Fruit fly (Drosophila melanogaster) whole organism, wandering third instar larva: Measurements from ENCODE around the gene CG6527.

ENCODE experiments used
- Abd-B ChIP-seq: fragments of >200 bp; optimal IDR thresholded peaks from 2 replicates; lab custom pipeline; 2017; ENCODE audit warnings: missing biosample characterization, missing genetic modification characterization
- CG32264 ChIP-seq: fragments of 200-800 bp; sonication (Bioruptor generic); optimal IDR thresholded peaks from 2 replicates; lab custom pipeline; 2016; ENCODE audit warnings: missing biosample characterization, missing genetic modification characterization
- CrebA ChIP-seq: fragments of 200-800 bp; sonication (Bioruptor generic); optimal IDR thresholded peaks from 2 replicates; lab custom pipeline; 2016; ENCODE audit warnings: missing biosample characterization, mild to moderate bottlenecking, missing genetic modification characterization, borderline replicate concordance
- Dfd ChIP-seq: fragments of >200 bp; optimal IDR thresholded peaks from 2 replicates; lab custom pipeline; 2017; ENCODE audit warnings: missing biosample characterization, missing genetic modification characterization
- Dif ChIP-seq: fragments of 200-275, 200-300 bp; sonication (Bioruptor generic); optimal IDR thresholded peaks from 2 replicates; lab custom pipeline; 2018; ENCODE audit warnings: missing biosample characterization, missing genetic modification characterization; ENCODE audit not compliant: partially characterized antibody
- HLH106 ChIP-seq: fragments of 200-800 bp; optimal IDR thresholded peaks from 3 replicates; lab custom pipeline; 2019; ENCODE audit warnings: missing biosample characterization, mild to moderate bottlenecking, missing genetic modification characterization, moderate library complexity
- Hnf4 ChIP-seq: fragments of 200-800 bp; sonication (Bioruptor generic); optimal IDR thresholded peaks from 2 replicates; lab custom pipeline; 2016; ENCODE audit warnings: missing biosample characterization, mild to moderate bottlenecking, missing genetic modification characterization
- Jra ChIP-seq: sonication (Bioruptor generic); optimal IDR thresholded peaks from 2 replicates; lab custom pipeline; 2016; ENCODE audit warnings: missing biosample characterization, missing genetic modification characterization
- Mio ChIP-seq: sonication (Bioruptor generic); optimal IDR thresholded peaks from 2 replicates; lab custom pipeline; 2016; ENCODE audit warnings: missing biosample characterization, missing genetic modification characterization
- Myc ChIP-seq: fragments of >200 bp; optimal IDR thresholded peaks from 2 replicates; lab custom pipeline; 2017
- N ChIP-seq: fragments of >200 bp; optimal IDR thresholded peaks from 2 replicates; lab custom pipeline; 2018; ENCODE audit warnings: missing biosample characterization, missing external identifiers, missing genetic modification characterization
- OdsH ChIP-seq: fragments of 200-800 bp; sonication (Bioruptor generic); optimal IDR thresholded peaks from 2 replicates; lab custom pipeline; 2016; ENCODE audit warnings: missing biosample characterization, mild to moderate bottlenecking, missing genetic modification characterization
- Rel ChIP-seq, 2 experiments: fragments of 200-800 bp; sonication (Bioruptor generic) in 1 of 2; optimal IDR thresholded peaks; 2 replicates in 1 of 2; 3 replicates in 1 of 2; lab custom pipeline; 2016 to 2019; ENCODE audit warnings: mild to moderate bottlenecking in 2 of 2, missing biosample characterization in 2 of 2, missing genetic modification characterization in 2 of 2, moderate library complexity in 1 of 2
- Sp1 ChIP-seq: fragments of 200-800 bp; sonication (Bioruptor generic); optimal IDR thresholded peaks from 3 replicates; lab custom pipeline; 2019; ENCODE audit warnings: missing biosample characterization, mild to moderate bottlenecking, missing genetic modification characterization, moderate library complexity
- Vsx2 ChIP-seq: fragments of 200-300, 225-300 bp; sonication (Bioruptor generic); optimal IDR thresholded peaks from 2 replicates; lab custom pipeline; 2018; ENCODE audit warnings: missing biosample characterization, missing genetic modification characterization; ENCODE audit not compliant: partially characterized antibody
- br ChIP-seq: fragments of 200-800 bp; sonication (Bioruptor generic); optimal IDR thresholded peaks from 2 replicates; lab custom pipeline; 2016; ENCODE audit warnings: missing biosample characterization, missing genetic modification characterization
- brk ChIP-seq: fragments of 200-800 bp; sonication (Bioruptor generic); optimal IDR thresholded peaks from 2 replicates; lab custom pipeline; 2016; ENCODE audit warnings: missing biosample characterization, mild to moderate bottlenecking, missing genetic modification characterization
- dl ChIP-seq, 2 experiments: fragments of 175-275, 200-275 bp in 1 of 2; fragments of 200-275 bp in 1 of 2; sonication (Bioruptor generic); optimal IDR thresholded peaks; lab custom pipeline; 2018; ENCODE audit warnings: mild to moderate bottlenecking in 2 of 2, missing biosample characterization in 2 of 2, missing genetic modification characterization in 2 of 2, moderate library complexity in 2 of 2; ENCODE audit not compliant: partially characterized antibody in 2 of 2, insufficient read depth in 1 of 2
- dmrt93B ChIP-seq: fragments of 200-800 bp; sonication (Bioruptor generic); optimal IDR thresholded peaks from 2 replicates; lab custom pipeline; 2018; ENCODE audit warnings: missing biosample characterization, mild to moderate bottlenecking, missing genetic modification characterization
- ey ChIP-seq: fragments of 200-800 bp; sonication (Bioruptor generic); optimal IDR thresholded peaks from 2 replicates; lab custom pipeline; 2016; ENCODE audit warnings: missing biosample characterization, missing genetic modification characterization
- foxo ChIP-seq, 2 experiments: fragments of 200-800 bp; sonication (Bioruptor generic); optimal IDR thresholded peaks; 2 replicates in 1 of 2; 3 replicates in 1 of 2; lab custom pipeline; 2016 to 2017; ENCODE audit warnings: missing biosample characterization in 2 of 2, missing genetic modification characterization in 2 of 2
- fru ChIP-seq: fragments of 200-800 bp; sonication (Bioruptor generic); optimal IDR thresholded peaks from 3 replicates; lab custom pipeline; 2016; ENCODE audit warnings: missing biosample characterization, mild to moderate bottlenecking, missing genetic modification characterization
- h ChIP-seq: fragments of 200-800 bp; sonication (Bioruptor generic); optimal IDR thresholded peaks from 3 replicates; lab custom pipeline; 2016; ENCODE audit warnings: missing biosample characterization, mild to moderate bottlenecking, missing genetic modification characterization
- jim ChIP-seq: fragments of 175-275, 200-325 bp; sonication (Bioruptor generic); optimal IDR thresholded peaks from 2 replicates; lab custom pipeline; 2016; ENCODE audit warnings: missing biosample characterization, mild to moderate bottlenecking, missing genetic modification characterization
- lola ChIP-seq: fragments of >200 bp; optimal IDR thresholded peaks from 2 replicates; lab custom pipeline; 2017; ENCODE audit warnings: missing biosample characterization, missing genetic modification characterization
- pan ChIP-seq: fragments of >200 bp; optimal IDR thresholded peaks from 2 replicates; lab custom pipeline; 2017
- psq ChIP-seq: fragments of 200-800 bp; sonication (Bioruptor generic); optimal IDR thresholded peaks from 3 replicates; lab custom pipeline; 2017; ENCODE audit warnings: missing biosample characterization, mild to moderate bottlenecking, missing genetic modification characterization, moderate library complexity
- rgr ChIP-seq: fragments of 200-800 bp; sonication (Bioruptor generic); optimal IDR thresholded peaks from 3 replicates; lab custom pipeline; 2016; ENCODE audit warnings: missing biosample characterization, mild to moderate bottlenecking, missing genetic modification characterization
- sage ChIP-seq: fragments of 200-800 bp; sonication (Bioruptor generic); optimal IDR thresholded peaks from 2 replicates; lab custom pipeline; 2016; ENCODE audit warnings: missing biosample characterization, mild to moderate bottlenecking, missing genetic modification characterization
- sv ChIP-seq: fragments of 200-800 bp; sonication (Bioruptor generic); optimal IDR thresholded peaks from 3 replicates; lab custom pipeline; 2016; ENCODE audit warnings: missing biosample characterization, missing genetic modification characterization
- tai ChIP-seq: sonication (Bioruptor generic); optimal IDR thresholded peaks from 2 replicates; lab custom pipeline; 2016; ENCODE audit warnings: missing biosample characterization, missing genetic modification characterization
- usp ChIP-seq: fragments of >200 bp; optimal IDR thresholded peaks from 2 replicates; lab custom pipeline; 2017; ENCODE audit warnings: missing biosample characterization, missing genetic modification characterization
- woc ChIP-seq: sonication (Bioruptor generic); optimal IDR thresholded peaks from 2 replicates; lab custom pipeline; 2016; ENCODE audit warnings: missing biosample characterization, mild to moderate bottlenecking, missing genetic modification characterization

CG6527 gene

DNA sequence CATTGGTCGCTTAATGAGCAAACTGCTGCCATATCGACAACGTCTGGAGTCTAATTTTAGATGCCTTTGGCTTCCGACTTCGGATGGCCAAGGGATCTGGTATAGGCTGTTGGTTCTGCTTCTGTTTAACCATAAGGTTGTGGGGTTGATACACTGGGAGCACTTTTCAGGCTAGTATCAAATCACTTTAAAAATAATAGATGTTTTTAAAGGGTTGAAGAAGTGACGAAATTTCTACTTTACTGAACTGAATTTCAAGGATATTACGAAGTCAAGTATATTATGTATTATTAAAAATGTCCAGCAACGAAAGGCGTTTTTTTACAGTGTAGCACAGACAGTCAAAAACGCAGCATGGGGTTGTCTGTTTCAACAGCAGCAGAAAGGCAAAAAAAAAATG, 4.4 kb downstream of the CG6527 start:
- TF ChIP-seq Hnf4 = peak; percentile 53
- peak in 1 of 2 experiments; percentile 70 for TF ChIP-seq foxo (GFP tag; optimal IDR thresholded peaks at IDR 0.05; lab: Kevin White, UChicago)
- peak; percentile 42 for TF ChIP-seq Sp1 (GFP tag; lab: Kevin White, UChicago)
- TF ChIP-seq woc (GFP tag; lab: Kevin White, UChicago) = peak; percentile 35
- TF ChIP-seq fru (GFP tag; lab: Kevin White, UChicago) = peak; percentile 75
- peak; percentile 63 for TF ChIP-seq HLH106 (tag; lab: Kevin White, UChicago)
- peak; percentile 59 for TF ChIP-seq ey (GFP tag; lab: Kevin White, UChicago)
- TF ChIP-seq OdsH (GFP tag; lab: Kevin White, UChicago) = peak; percentile 57
- TF ChIP-seq h (GFP tag; lab: Kevin White, UChicago) = peak; percentile 68
- peak; percentile 49 for TF ChIP-seq br (GFP tag; lab: Kevin White, UChicago)
- peak; percentile 4 for TF ChIP-seq dmrt93B (GFP tag; lab: Kevin White, UChicago)
- TF ChIP-seq CrebA (GFP tag; lab: Kevin White, UChicago) = no peak
- no peak for TF ChIP-seq Dfd (GFP tag; lab: Kevin White, UChicago)
- TF ChIP-seq brk (GFP tag; lab: Kevin White, UChicago) = peak; percentile 5
- no peak for TF ChIP-seq Dif (GFP tag; lab: Kevin White, UChicago)
- TF ChIP-seq CG32264 (GFP tag; lab: Kevin White, UChicago) = no peak
- TF ChIP-seq Mio (GFP tag; lab: Kevin White, UChicago) = no peak
- peak; percentile 44 for TF ChIP-seq rgr (GFP tag; lab: Kevin White, UChicago)
- TF ChIP-seq psq (GFP tag; lab: Kevin White, UChicago) = peak; percentile 40
- peak; percentile 16 for TF ChIP-seq sv (GFP tag; lab: Kevin White, UChicago)

DNA sequence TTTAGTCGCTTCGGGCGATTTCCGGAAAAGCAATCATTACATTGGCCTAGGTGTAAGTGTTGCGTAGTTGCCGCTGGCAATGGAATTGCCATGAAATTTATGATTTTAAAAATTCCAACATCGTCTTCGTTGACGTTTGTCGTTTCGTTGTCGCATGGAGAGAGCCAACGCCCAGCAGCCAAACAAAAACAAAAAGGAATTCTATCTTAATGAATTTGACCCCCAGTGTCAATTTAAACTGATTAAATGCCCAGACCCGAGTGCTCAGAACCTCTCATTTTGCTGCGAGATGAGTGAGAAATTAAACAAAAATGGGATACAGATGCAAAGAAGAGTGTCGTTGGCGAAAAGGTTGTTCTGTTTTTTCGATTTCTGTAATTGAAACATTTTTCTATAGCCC, 5.7 kb downstream of the CG6527 start:
- TF ChIP-seq br (GFP tag; lab: Kevin White, UChicago) (no peak), Hnf4 (no peak), Vsx2 (no peak), HLH106 (tag; lab: Kevin White, UChicago) (no peak), usp (GFP tag; lab: Kevin White, UChicago) (no peak), Mio (GFP tag; lab: Kevin White, UChicago) (no peak), Jra (GFP tag; lab: Kevin White, UChicago) (no peak), sv (GFP tag; lab: Kevin White, UChicago) (no peak), lola (GFP tag; lab: Kevin White, UChicago) (no peak), dmrt93B (GFP tag; lab: Kevin White, UChicago) (no peak), Sp1 (GFP tag; lab: Kevin White, UChicago) (no peak), brk (GFP tag; lab: Kevin White, UChicago) (no peak), psq (GFP tag; lab: Kevin White, UChicago) (no peak), OdsH (GFP tag; lab: Kevin White, UChicago) (no peak), Dif (GFP tag; lab: Kevin White, UChicago) (no peak), Rel (GFP tag; optimal IDR thresholded peaks at IDR 0.05; lab: Kevin White, UChicago) (no peak), Rel (tag; optimal IDR thresholded peaks at IDR 0.05; lab: Kevin White, UChicago) (no peak), Dfd (GFP tag; lab: Kevin White, UChicago) (no peak), Myc (no peak), tai (GFP tag; lab: Kevin White, UChicago) (no peak)

DNA sequence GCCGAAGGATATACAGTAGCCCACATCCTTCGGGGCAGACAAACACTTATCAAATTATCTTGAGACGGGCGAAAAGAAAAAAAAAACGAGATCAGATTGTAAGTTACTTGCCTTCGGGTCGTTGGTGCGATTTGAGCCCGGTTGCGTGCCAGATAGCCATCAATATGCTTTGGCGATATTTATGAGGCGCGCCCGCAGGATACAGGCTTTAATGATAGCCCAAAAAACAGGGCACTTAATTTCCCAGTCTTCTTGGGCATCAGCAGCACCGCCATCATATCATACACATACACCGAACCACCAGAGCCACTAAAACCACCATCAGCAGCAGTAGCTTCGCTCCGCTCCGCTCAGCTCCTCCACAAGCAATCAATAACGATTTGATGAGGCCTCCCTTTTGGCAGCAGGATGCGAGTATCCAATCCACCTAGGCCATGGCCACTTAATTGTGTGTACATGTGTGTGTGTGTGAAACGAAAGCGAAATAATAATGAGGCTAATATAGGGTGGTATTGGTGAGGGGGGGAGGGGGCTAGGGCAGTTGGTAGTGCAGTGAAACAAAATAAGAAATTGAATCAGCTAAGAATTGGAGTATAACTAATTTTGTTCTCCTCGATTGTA, 7.9 kb downstream of the CG6527 start:
- TF ChIP-seq pan = no peak
- peak; percentile 79 for TF ChIP-seq Vsx2

DNA sequence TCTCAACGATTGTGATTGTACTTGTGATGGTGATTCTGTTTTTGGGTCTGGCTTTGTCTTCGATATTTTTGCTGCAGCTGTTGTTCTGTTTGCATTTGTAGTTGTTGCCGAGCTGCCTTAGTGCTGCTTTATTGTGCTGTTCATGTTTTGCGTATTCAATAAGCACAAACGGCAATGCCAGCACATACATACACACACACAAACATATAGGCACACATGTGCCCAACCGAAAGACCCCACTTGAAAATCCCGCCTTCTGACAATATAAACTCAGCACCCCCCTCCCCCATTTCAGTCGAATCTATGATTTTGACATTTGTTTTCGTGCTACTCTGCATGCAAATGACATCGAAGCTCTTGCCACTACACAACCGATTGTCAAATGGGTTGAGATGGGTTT, 8.8 kb downstream of the CG6527 start:
- TF ChIP-seq Abd-B (GFP tag; lab: Kevin White, UChicago) (no peak), usp (GFP tag; lab: Kevin White, UChicago) (no peak), lola (GFP tag; lab: Kevin White, UChicago) (no peak), CG32264 (GFP tag; lab: Kevin White, UChicago) (no peak), jim (GFP tag; lab: Kevin White, UChicago) (no peak), brk (GFP tag; lab: Kevin White, UChicago) (no peak), N (no peak), woc (GFP tag; lab: Kevin White, UChicago) (no peak), Jra (GFP tag; lab: Kevin White, UChicago) (no peak), HLH106 (tag; lab: Kevin White, UChicago) (no peak), Dif (GFP tag; lab: Kevin White, UChicago) (no peak), fru (GFP tag; lab: Kevin White, UChicago) (no peak), sage (GFP tag; lab: Kevin White, UChicago) (no peak), dl (GFP tag; optimal IDR thresholded peaks at IDR 0.05; lab: Kevin White, UChicago; ENCODE audit: insufficient read depth in 1 of 2, partially characterized antibody in 2 of 2) (no peak), rgr (GFP tag; lab: Kevin White, UChicago) (no peak), pan (no peak), Dfd (GFP tag; lab: Kevin White, UChicago) (no peak)
